Fruit fly (Drosophila melanogaster) whole organism, embryonic: ENCODE data around the gene her.

ENCODE experiments used
- Atf-2 ChIP-seq: fragments of 200-800 bp; sonication (Bioruptor generic); optimal IDR thresholded peaks from 2 replicates; lab custom pipeline; 2016; ENCODE audit warnings: missing biosample characterization, missing genetic modification characterization
- Atf6 ChIP-seq: fragments of 200-800 bp; sonication (Bioruptor generic); IDR thresholded peaks from 2 replicates; pipeline ENCODE4 v1.3.6; 2022; ENCODE audit warnings: missing biosample characterization, missing genetic modification characterization
- CG10267 ChIP-seq: fragments of 200-800 bp; sonication (Bioruptor generic); optimal IDR thresholded peaks from 2 replicates; lab custom pipeline; 2018; ENCODE audit warnings: missing biosample characterization, mild to moderate bottlenecking, missing genetic modification characterization, moderate library complexity
- CG10462 ChIP-seq: fragments of 200-800 bp; sonication (Bioruptor generic); optimal IDR thresholded peaks from 2 replicates; lab custom pipeline; 2016; ENCODE audit warnings: missing biosample characterization, missing genetic modification characterization
- CG10654 ChIP-seq: fragments of 200-800 bp; sonication (Bioruptor generic); optimal IDR thresholded peaks from 2 replicates; lab custom pipeline; 2016; ENCODE audit warnings: missing biosample characterization, missing genetic modification characterization
- CG12659 ChIP-seq: fragments of 200-800 bp; sonication (Bioruptor generic); optimal IDR thresholded peaks from 3 replicates; lab custom pipeline; 2017; ENCODE audit warnings: mild to moderate bottlenecking, missing biosample characterization, missing genetic modification reagents, missing genetic modification characterization
- CG13287 ChIP-seq: fragments of 200-800 bp; sonication (Bioruptor generic); IDR thresholded peaks from 2 replicates; pipeline ENCODE4 v1.3.6; 2022; ENCODE audit warnings: missing biosample characterization, missing genetic modification characterization; ENCODE audit not compliant: partially characterized antibody
- CG15073 ChIP-seq: fragments of 200-800 bp; sonication (Bioruptor generic); optimal IDR thresholded peaks from 2 replicates; lab custom pipeline; 2016; ENCODE audit warnings: missing biosample characterization, missing genetic modification characterization
- CG1529 ChIP-seq: fragments of 200-800 bp; sonication (Bioruptor generic); optimal IDR thresholded peaks from 3 replicates; lab custom pipeline; 2018; ENCODE audit warnings: missing biosample characterization, missing genetic modification characterization
- CG17385 ChIP-seq: fragments of 200-800 bp; sonication (Bioruptor generic); optimal IDR thresholded peaks from 3 replicates; lab custom pipeline; 2018; ENCODE audit warnings: missing biosample characterization, mild to moderate bottlenecking, missing genetic modification characterization
- CG2129 ChIP-seq: fragments of 200-800 bp; sonication (Bioruptor generic); IDR thresholded peaks from 2 replicates; pipeline ENCODE4 v1.3.6; 2022; ENCODE audit warnings: missing biosample characterization, missing genetic modification characterization; ENCODE audit not compliant: partially characterized antibody
- CG2678 ChIP-seq: fragments of 200-800 bp; sonication (Bioruptor generic); optimal IDR thresholded peaks from 3 replicates; lab custom pipeline; 2019; ENCODE audit warnings: missing biosample characterization, mild to moderate bottlenecking, missing genetic modification characterization, moderate library complexity
- CG2889 ChIP-seq: fragments of 200-800 bp; sonication (Bioruptor generic); IDR thresholded peaks from 3 replicates; pipeline ENCODE4 v1.3.6; 2022; ENCODE audit warnings: missing biosample characterization, missing genetic modification characterization
- CG30020 ChIP-seq: fragments of 200-800 bp; optimal IDR thresholded peaks from 2 replicates; lab custom pipeline; 2019; ENCODE audit warnings: missing biosample characterization, mild to moderate bottlenecking, missing genetic modification characterization, moderate library complexity
- CG31365 ChIP-seq: fragments of 200-800 bp; sonication (Bioruptor generic); optimal IDR thresholded peaks from 2 replicates; lab custom pipeline; 2018; ENCODE audit warnings: missing biosample characterization, mild to moderate bottlenecking, missing genetic modification characterization
- CG32532 ChIP-seq: fragments of 200-800 bp; sonication (Bioruptor generic); IDR thresholded peaks from 2 replicates; pipeline ENCODE4 v1.3.6; 2022; ENCODE audit warnings: missing biosample characterization, missing genetic modification characterization
- CG3281 ChIP-seq: fragments of 200-800 bp; sonication (Bioruptor generic); optimal IDR thresholded peaks from 3 replicates; lab custom pipeline; 2017; ENCODE audit warnings: missing biosample characterization, mild to moderate bottlenecking, missing genetic modification characterization
- CG4730 ChIP-seq: fragments of 200-800 bp; sonication (Bioruptor generic); IDR thresholded peaks from 2 replicates; pipeline ENCODE4 v1.3.6; 2022; ENCODE audit warnings: missing biosample characterization, missing genetic modification characterization
- CG5245 ChIP-seq: fragments of 200-800 bp; sonication (Bioruptor generic); optimal IDR thresholded peaks from 3 replicates; lab custom pipeline; 2016; ENCODE audit warnings: missing biosample characterization, missing genetic modification characterization
- CG5953 ChIP-seq: fragments of 200-800 bp; sonication (Bioruptor generic); IDR thresholded peaks from 2 replicates; pipeline ENCODE4 v1.3.6; 2022; ENCODE audit warnings: missing biosample characterization, missing genetic modification characterization
- CG7556 ChIP-seq: fragments of 200-800 bp; sonication (Bioruptor generic); optimal IDR thresholded peaks from 2 replicates; lab custom pipeline; 2017; ENCODE audit warnings: missing biosample characterization, mild to moderate bottlenecking, missing genetic modification characterization
- CG8359 ChIP-seq: fragments of 200-800 bp; sonication (Bioruptor generic); optimal IDR thresholded peaks from 2 replicates; lab custom pipeline; 2017; ENCODE audit warnings: missing biosample characterization, mild to moderate bottlenecking, missing genetic modification characterization, borderline replicate concordance
- CG8765 ChIP-seq: fragments of 200-800 bp; sonication (Bioruptor generic); IDR thresholded peaks from 2 replicates; pipeline ENCODE4 v1.3.6; 2022; ENCODE audit warnings: missing biosample characterization, missing genetic modification characterization
- CG8944 ChIP-seq: fragments of 200-800 bp; sonication (Bioruptor generic); optimal IDR thresholded peaks from 3 replicates; lab custom pipeline; 2016; ENCODE audit warnings: missing biosample characterization, missing genetic modification characterization
- Dip2 ChIP-seq: fragments of 200-800 bp; sonication (Bioruptor generic); IDR thresholded peaks from 2 replicates; pipeline ENCODE4 v1.3.6; 2022; ENCODE audit warnings: missing biosample characterization, missing genetic modification characterization
- Drgx ChIP-seq: fragments of 200-800 bp; sonication (Bioruptor generic); IDR thresholded peaks from 2 replicates; pipeline ENCODE4 v1.3.6; 2022; ENCODE audit warnings: missing biosample characterization, missing genetic modification characterization
- Meics ChIP-seq: fragments of 200-800 bp; sonication (Bioruptor generic); optimal IDR thresholded peaks from 2 replicates; lab custom pipeline; 2017; ENCODE audit warnings: missing biosample characterization, mild to moderate bottlenecking, missing genetic modification characterization
- NC2α ChIP-seq: fragments of 200-800 bp; sonication (Bioruptor generic); optimal IDR thresholded peaks from 2 replicates; lab custom pipeline; 2016; ENCODE audit warnings: missing biosample characterization, missing genetic modification characterization
- Rx ChIP-seq: fragments of 200-800 bp; sonication (Bioruptor generic); IDR thresholded peaks from 2 replicates; pipeline ENCODE4 v1.3.6; 2022; ENCODE audit warnings: missing biosample characterization, missing genetic modification characterization
- TFAM ChIP-seq: fragments of 200-800 bp; sonication (Bioruptor generic); optimal IDR thresholded peaks from 2 replicates; lab custom pipeline; 2017; ENCODE audit warnings: missing biosample characterization, missing genetic modification characterization, inconsistent platforms
- bowl ChIP-seq: fragments of 200-800 bp; sonication (Bioruptor generic); IDR thresholded peaks from 2 replicates; pipeline ENCODE4 v1.3.6; 2022; ENCODE audit warnings: missing biosample characterization, missing genetic modification characterization
- cas ChIP-seq: fragments of 200-800 bp; sonication (Bioruptor generic); IDR thresholded peaks from 2 replicates; pipeline ENCODE4 v1.3.6; 2022; ENCODE audit warnings: missing biosample characterization, missing genetic modification characterization
- crol ChIP-seq: fragments of 200-800 bp; sonication (Bioruptor generic); IDR thresholded peaks from 2 replicates; pipeline ENCODE4 v1.3.6; 2022; ENCODE audit warnings: missing biosample characterization, missing genetic modification characterization
- dan ChIP-seq: fragments of 200-800 bp; sonication (Bioruptor generic); IDR thresholded peaks from 2 replicates; pipeline ENCODE4 v1.3.6; 2022; ENCODE audit warnings: missing biosample characterization, missing genetic modification characterization
- disco-r ChIP-seq: fragments of 200-800 bp; sonication (Bioruptor generic); optimal IDR thresholded peaks from 2 replicates; lab custom pipeline; 2016; ENCODE audit warnings: missing biosample characterization, missing genetic modification characterization
- dpn ChIP-seq, 2 experiments: fragments of 200-800 bp; sonication (Bioruptor generic); optimal IDR thresholded peaks; 3 replicates each; lab custom pipeline; 2016; ENCODE audit warnings: missing biosample characterization in 2 of 2, missing genetic modification characterization in 2 of 2
- esg ChIP-seq: fragments of 200-800 bp; sonication (Bioruptor generic); conservative IDR thresholded peaks from 2 replicates; pipeline ENCODE4 v1.3.6; 2022; ENCODE audit warnings: missing biosample characterization, missing genetic modification characterization
- eve ChIP-seq, 2 experiments: fragments of >200 bp; optimal IDR thresholded peaks; 2 replicates each; lab custom pipeline; 2017; ENCODE audit warnings: missing biosample characterization in 2 of 2, missing genetic modification characterization in 2 of 2
- gem ChIP-seq: fragments of 200-800 bp; sonication (Bioruptor generic); optimal IDR thresholded peaks from 2 replicates; lab custom pipeline; 2019; ENCODE audit warnings: missing biosample characterization, mild to moderate bottlenecking, missing genetic modification characterization, moderate library complexity
- her ChIP-seq: fragments of 200-800 bp; sonication (Bioruptor generic); optimal IDR thresholded peaks from 2 replicates; lab custom pipeline; 2016; ENCODE audit warnings: missing biosample characterization, missing genetic modification characterization
- kah ChIP-seq: fragments of 200-800 bp; sonication (Bioruptor generic); optimal IDR thresholded peaks from 2 replicates; lab custom pipeline; 2018; ENCODE audit warnings: missing biosample characterization, mild to moderate bottlenecking, missing genetic modification characterization
- mirr ChIP-seq: fragments of 200-800 bp; sonication (Bioruptor generic); optimal IDR thresholded peaks from 3 replicates; lab custom pipeline; 2018; ENCODE audit warnings: missing biosample characterization, mild to moderate bottlenecking, missing genetic modification characterization
- ranshi ChIP-seq: fragments of 200-800 bp; sonication (Bioruptor generic); IDR thresholded peaks from 2 replicates; pipeline ENCODE4 v1.3.6; 2022; ENCODE audit warnings: missing biosample characterization, missing genetic modification characterization
- repo ChIP-seq: fragments of 200-800 bp; sonication (Bioruptor generic); optimal IDR thresholded peaks from 2 replicates; lab custom pipeline; 2016; ENCODE audit warnings: missing biosample characterization, missing genetic modification characterization
- scrt ChIP-seq: fragments of 200-800 bp; sonication (Bioruptor generic); optimal IDR thresholded peaks from 2 replicates; lab custom pipeline; 2018; ENCODE audit warnings: missing biosample characterization, mild to moderate bottlenecking, missing genetic modification characterization, moderate library complexity
- slbo ChIP-seq: fragments of 200-800 bp; sonication (Bioruptor generic); IDR thresholded peaks from 2 replicates; pipeline ENCODE4 v1.3.6; 2022; ENCODE audit warnings: missing biosample characterization, missing genetic modification characterization
- ssp ChIP-seq: fragments of 200-800 bp; sonication (Bioruptor generic); IDR thresholded peaks from 2 replicates; pipeline ENCODE4 v1.3.6; 2022; ENCODE audit warnings: missing biosample characterization, missing genetic modification characterization
- zf30C ChIP-seq: fragments of 200-800 bp; sonication (Bioruptor generic); optimal IDR thresholded peaks from 3 replicates; lab custom pipeline; 2018; ENCODE audit warnings: missing biosample characterization, mild to moderate bottlenecking, missing genetic modification characterization
- zfh2 ChIP-seq: fragments of 200-800 bp; sonication (Bioruptor generic); optimal IDR thresholded peaks from 2 replicates; lab custom pipeline; 2016; ENCODE audit warnings: missing biosample characterization, missing genetic modification characterization

The her gene

dm6 chr2L:16720707-16721700 lies 44.0 kb downstream of the her start (continued):
- TF ChIP-seq ssp (peak; percentile 88), dpn (GFP tag; optimal IDR thresholded peaks at IDR 0.05; lab: Kevin White, UChicago) (peak; percentile 69 to 87), ranshi (GFP tag; lab: Robert Waterston, UW) (peak; percentile 92), Atf6 (GFP tag; lab: Robert Waterston, UW) (peak; percentile 93), Meics (GFP tag; lab: Kevin White, UChicago) (peak; percentile 91), CG10267 (tag; lab: Kevin White, UChicago) (peak; percentile 85), CG7556 (peak; percentile 91), gem (tag; lab: Kevin White, UChicago) (peak; percentile 92), Drgx (GFP tag; lab: Robert Waterston, UW) (peak; percentile 97), CG8765 (GFP tag; lab: Robert Waterston, UW) (peak; percentile 91), CG10654 (GFP tag; lab: Kevin White, UChicago) (peak; percentile 87), CG12659 (GFP tag; lab: Kevin White, UChicago) (peak; percentile 90), CG2129 (GFP tag; lab: Robert Waterston, UW) (no peak), Atf-2 (GFP tag; lab: Kevin White, UChicago) (peak; percentile 81), CG10462 (peak; percentile 86), CG5953 (GFP tag; lab: Robert Waterston, UW) (peak; percentile 96), CG5245 (GFP tag; lab: Kevin White, UChicago) (peak; percentile 91), CG17385 (GFP tag; lab: Kevin White, UChicago) (peak; percentile 86), Dip2 (GFP tag; lab: Robert Waterston, UW) (peak; percentile 49; the same call in 1 of the 2 replicates), disco-r (GFP tag; lab: Kevin White, UChicago) (peak; percentile 71), CG30020 (tag; lab: Kevin White, UChicago) (peak; percentile 60), esg (GFP tag; lab: Robert Waterston, UW) (peak; percentile 95), CG3281 (GFP tag; lab: Kevin White, UChicago) (peak; percentile 88), CG15073 (GFP tag; lab: Kevin White, UChicago) (peak; percentile 42), scrt (GFP tag; lab: Kevin White, UChicago) (peak; percentile 84), dan (GFP tag; lab: Robert Waterston, UW) (peak; percentile 86; the same call in 1 of the 2 replicates), NC2α (GFP tag; lab: Kevin White, UChicago) (peak; percentile 74), her (GFP tag; lab: Kevin White, UChicago) (peak; percentile 25), crol (GFP tag; lab: Robert Waterston, UW) (peak; percentile 31), kah (GFP tag; lab: Kevin White, UChicago) (peak; percentile 78), eve (GFP tag; optimal IDR thresholded peaks at IDR 0.05; lab: Kevin White, UChicago) (peak in 1 of 2 experiments; percentile 97), CG31365 (peak; percentile 46), CG32532 (GFP tag; lab: Robert Waterston, UW) (peak; percentile 95), zfh2 (GFP tag; lab: Kevin White, UChicago) (peak; percentile 39), CG8359 (peak; percentile 85), bowl (GFP tag; lab: Robert Waterston, UW) (peak; percentile 91), repo (GFP tag; lab: Kevin White, UChicago) (peak; percentile 49), zf30C (GFP tag; lab: Kevin White, UChicago) (peak; percentile 65), CG2889 (peak; percentile 87), CG2678 (tag; lab: Kevin White, UChicago) (peak; percentile 95), mirr (GFP tag; lab: Kevin White, UChicago) (peak; percentile 16), CG1529 (GFP tag; lab: Kevin White, UChicago) (peak; percentile 77), CG13287 (GFP tag; lab: Robert Waterston, UW) (no peak), TFAM (GFP tag; lab: Kevin White, UChicago) (peak; percentile 64), CG4730 (GFP tag; lab: Robert Waterston, UW) (peak; percentile 94), cas (GFP tag; lab: Robert Waterston, UW) (peak; percentile 73), Rx (GFP tag; lab: Robert Waterston, UW) (peak; percentile 91), slbo (GFP tag; lab: Robert Waterston, UW) (peak; percentile 95), CG8944 (GFP tag; lab: Kevin White, UChicago) (peak; percentile 52)
